Fruit fly (Drosophila melanogaster): ENCODE measurements around the gene CG9072.

Gene CG9072

DNA sequence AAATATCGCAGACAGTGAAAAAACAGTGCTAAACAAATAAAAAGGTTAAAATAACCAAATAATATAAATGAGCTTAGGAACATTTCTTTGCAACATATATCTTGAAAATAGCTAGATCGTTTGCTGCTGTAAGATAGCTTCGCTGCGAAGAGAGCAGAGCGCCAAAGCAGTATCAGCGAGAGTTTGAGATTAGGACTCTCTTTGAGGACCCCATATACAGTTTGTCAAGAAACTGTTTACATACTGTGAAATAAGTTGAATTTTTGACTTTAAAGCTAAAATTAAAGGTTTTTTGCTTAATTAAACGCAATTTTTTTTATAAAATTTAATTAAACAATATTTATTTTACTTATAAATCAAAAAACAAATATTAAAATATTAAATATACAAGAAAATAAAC lies 19.2 kb downstream of the CG9072 start:
- no peak for TF ChIP-seq h (optimal IDR thresholded peaks at IDR 0.05)

DNA sequence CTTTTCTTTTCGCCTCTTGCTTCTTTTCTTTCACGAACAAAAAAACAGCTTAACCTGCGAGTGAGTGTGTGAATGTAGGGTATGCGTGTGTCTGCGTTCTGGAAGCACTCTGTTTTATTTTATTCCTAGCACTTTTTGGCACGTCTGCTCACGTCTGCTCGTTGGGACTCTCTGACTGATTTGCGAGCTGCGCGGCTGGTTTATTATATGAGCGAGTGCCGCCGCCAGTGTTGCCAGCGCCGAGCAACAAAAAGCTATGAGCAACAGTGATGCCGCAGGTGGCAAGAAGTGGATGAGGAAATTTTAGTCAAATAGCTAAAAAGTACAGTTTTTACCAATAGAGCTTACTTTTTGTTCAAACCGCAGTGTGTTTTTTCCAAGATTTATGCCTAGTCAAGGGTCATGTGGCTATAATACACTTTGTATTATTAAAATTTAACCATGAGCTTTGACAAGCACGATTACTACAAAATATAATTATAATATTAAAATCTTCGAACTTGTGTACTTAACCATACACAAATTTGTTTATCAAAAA lies 19.7 kb downstream of the CG9072 start, which contains the start of gene Lsd-2:
Lsd-2 (minus strand) TSS at position 183 of the 538 bp plus-strand sequence.
- TF ChIP-seq insv (optimal IDR thresholded peaks at IDR 0.05) (no peak), h (optimal IDR thresholded peaks at IDR 0.05) (no peak), psq (optimal IDR thresholded peaks at IDR 0.05) (no peak), ttk (optimal IDR thresholded peaks at IDR 0.05) (no peak), Sin3A (optimal IDR thresholded peaks at IDR 0.05) (no peak), Myc (optimal IDR thresholded peaks at IDR 0.05) (no peak)

DNA sequence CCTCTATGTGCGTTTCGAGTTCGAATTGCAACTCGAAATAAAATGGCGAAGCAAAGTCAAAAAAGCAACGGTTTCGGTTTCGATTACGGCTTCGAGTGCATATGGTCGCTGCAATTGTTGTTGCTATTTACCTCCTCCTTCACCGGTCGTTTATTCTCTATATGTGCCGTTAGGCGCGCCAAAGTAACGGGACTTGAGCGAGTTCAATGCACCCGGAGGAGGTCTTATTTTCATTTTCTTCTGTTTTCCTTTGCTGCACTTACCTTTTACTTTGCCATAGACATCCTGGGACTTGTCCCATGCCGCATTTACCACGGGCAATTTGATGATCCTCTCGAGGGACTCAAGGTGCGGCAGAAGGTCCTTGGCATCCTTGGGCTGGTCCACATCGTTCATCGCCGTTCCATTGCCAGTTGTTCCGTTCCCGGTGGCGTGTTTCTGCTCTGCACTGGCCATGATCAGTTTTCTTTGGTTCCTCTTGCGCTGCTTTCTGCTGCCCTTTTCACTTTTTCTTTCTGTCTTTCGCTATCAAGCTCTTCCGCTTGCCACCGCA lies 20.3 kb downstream of the CG9072 start:
- TF ChIP-seq Myc (optimal IDR thresholded peaks at IDR 0.05): no peak
- TF ChIP-seq insv (optimal IDR thresholded peaks at IDR 0.05): no peak
- TF ChIP-seq h (optimal IDR thresholded peaks at IDR 0.05): no peak
- no peak for TF ChIP-seq psq (optimal IDR thresholded peaks at IDR 0.05)
- no peak for TF ChIP-seq Sin3A (optimal IDR thresholded peaks at IDR 0.05)
- no peak for TF ChIP-seq ttk (optimal IDR thresholded peaks at IDR 0.05)

DNA sequence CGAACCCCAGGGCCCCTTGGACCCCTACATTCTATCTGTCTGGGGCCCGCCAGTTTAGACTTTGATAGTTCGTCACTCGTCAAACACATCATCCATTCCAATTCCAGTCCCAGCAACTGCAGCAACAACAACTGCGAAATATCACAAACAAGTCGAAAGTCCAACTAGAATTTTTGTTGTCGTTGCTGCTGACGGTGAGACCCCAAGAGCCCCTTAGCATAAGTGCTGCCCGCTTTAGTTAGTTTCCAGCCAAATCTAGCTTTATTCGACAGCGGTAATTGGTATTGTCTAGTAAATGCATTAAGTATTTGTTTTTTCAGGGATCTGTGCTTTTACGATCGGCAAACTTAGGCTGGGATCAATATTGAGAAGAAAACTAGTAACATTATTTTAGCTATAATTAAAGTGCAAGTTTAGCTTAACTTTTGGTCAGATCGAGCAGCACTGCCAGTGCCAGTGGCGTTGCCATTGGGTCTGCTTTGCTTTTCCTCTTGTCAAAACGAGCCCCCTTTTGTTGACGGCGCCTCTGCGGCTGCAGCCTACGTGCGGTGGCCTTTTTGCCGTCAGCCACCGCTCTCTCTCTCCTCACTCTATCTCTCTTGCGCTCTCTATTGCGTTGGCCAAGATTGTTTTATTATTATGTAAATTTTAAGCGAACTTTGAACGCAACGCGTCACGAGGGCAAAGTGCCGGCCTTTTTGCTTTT lies 21.0 kb downstream of the CG9072 start:
- TF ChIP-seq ttk (optimal IDR thresholded peaks at IDR 0.05) (no peak), psq (optimal IDR thresholded peaks at IDR 0.05) (no peak), Sin3A (optimal IDR thresholded peaks at IDR 0.05) (no peak), insv (optimal IDR thresholded peaks at IDR 0.05) (no peak), Myc (optimal IDR thresholded peaks at IDR 0.05) (no peak), h (optimal IDR thresholded peaks at IDR 0.05) (no peak)

DNA sequence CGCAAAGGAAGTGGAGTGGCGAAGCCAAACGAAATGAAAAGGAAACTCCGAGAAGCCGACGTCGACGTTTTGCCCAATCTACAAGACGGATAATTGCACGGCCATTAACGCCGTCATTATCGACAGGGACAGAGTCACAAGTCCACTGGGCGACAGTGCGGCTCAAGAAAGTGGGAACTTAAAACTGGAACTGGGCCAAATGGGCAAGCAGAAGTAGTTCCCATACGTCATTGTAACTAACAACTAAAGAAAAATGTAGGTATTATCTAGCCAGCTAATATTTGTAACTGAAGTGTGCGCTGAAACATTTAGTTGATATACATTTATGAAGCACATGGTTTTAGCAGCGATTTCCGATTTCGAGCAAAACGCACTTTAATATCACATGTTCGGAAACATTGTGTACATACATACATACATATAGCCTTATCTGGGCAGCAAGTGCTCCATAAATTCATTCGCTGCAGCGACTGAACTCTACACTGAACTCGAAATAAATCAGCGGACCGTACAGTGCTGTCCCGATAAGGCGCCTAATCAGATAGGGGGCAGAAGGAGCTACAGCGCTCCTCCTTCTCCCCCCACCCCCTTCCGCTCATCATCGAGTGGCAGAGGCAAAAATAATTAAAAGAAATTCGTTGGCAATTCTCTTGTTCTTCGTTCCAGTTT lies 24.9 kb downstream of the CG9072 start:
- TF ChIP-seq insv (optimal IDR thresholded peaks at IDR 0.05): no peak
- no peak for TF ChIP-seq Myc (optimal IDR thresholded peaks at IDR 0.05)
- no peak for TF ChIP-seq Sin3A (optimal IDR thresholded peaks at IDR 0.05)
- TF ChIP-seq psq (optimal IDR thresholded peaks at IDR 0.05): no peak
- no peak for TF ChIP-seq h (optimal IDR thresholded peaks at IDR 0.05)
- no peak for TF ChIP-seq ttk (optimal IDR thresholded peaks at IDR 0.05)

DNA sequence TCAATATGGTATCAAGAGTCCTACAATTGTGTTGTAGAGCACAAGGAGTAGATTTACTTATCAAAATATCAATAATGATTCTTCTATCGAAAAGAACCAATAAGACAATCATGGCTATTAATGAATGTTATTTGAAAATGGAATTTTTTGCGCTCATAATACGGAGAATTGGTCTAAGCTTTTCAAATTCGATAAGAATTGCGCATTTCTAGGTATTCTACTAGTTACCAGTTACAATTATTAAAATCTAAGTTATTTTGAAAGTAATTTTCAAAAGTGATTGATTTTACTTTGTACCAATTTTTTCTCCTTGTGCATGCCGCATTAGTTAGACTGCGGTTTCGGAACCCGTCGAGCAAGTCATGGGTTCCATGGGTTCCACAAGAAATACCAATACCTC lies 25.7 kb downstream of the CG9072 start:
- TF ChIP-seq Myc (optimal IDR thresholded peaks at IDR 0.05): no peak
- TF ChIP-seq ttk (optimal IDR thresholded peaks at IDR 0.05): no peak
- no peak for TF ChIP-seq h (optimal IDR thresholded peaks at IDR 0.05)
- no peak for TF ChIP-seq Sin3A (optimal IDR thresholded peaks at IDR 0.05)
- no peak for TF ChIP-seq insv (optimal IDR thresholded peaks at IDR 0.05)
- no peak for TF ChIP-seq psq (optimal IDR thresholded peaks at IDR 0.05)

DNA sequence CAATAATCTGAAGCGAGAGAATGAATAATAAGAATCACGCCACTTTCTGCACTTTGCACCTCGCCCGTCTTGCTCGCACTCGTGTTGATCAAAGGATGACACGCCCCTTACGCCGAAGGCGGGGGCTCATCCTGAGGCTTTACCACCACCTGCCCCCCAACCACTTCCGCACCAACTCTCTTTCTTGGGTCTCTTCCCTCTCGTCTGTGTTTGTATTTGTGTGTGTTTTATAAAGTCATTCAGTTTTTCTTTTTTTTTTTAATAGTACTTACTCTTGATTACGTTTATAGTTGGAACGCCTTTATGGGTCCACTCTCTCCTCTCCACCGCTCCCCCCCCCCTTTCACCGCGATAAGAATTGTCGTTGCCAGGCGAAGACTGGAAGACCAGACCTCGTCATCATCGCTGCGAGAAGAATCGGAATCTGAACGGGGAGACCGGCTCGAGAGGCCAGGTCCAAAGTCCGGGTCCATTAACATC lies 26.4 kb downstream of the CG9072 start:
- no peak for TF ChIP-seq h (optimal IDR thresholded peaks at IDR 0.05)
- no peak for TF ChIP-seq psq (optimal IDR thresholded peaks at IDR 0.05)
- TF ChIP-seq Myc (optimal IDR thresholded peaks at IDR 0.05): no peak
- TF ChIP-seq Sin3A (optimal IDR thresholded peaks at IDR 0.05): no peak
- no peak for TF ChIP-seq insv (optimal IDR thresholded peaks at IDR 0.05)
- no peak for TF ChIP-seq ttk (optimal IDR thresholded peaks at IDR 0.05)

DNA sequence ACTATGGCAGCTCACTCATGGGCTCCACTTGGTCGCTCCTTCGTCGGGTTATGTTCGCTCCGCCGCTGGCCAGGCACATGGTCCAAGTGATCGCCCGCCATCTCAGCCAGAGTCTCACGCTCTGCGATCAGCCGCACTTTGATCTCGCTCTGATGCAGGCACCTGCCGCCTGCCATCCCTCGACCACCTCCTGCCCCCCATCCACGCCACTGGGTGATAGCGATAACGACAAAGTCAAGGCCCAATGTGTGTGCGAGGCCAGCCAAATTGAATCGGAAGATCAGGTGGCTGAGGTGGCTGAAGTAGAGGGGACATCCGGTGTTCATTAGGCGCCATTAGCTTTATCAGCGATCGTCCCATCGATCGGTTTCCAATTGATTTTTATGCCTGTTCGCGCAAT lies 27.3 kb downstream of the CG9072 start:
- no peak for TF ChIP-seq Sin3A (optimal IDR thresholded peaks at IDR 0.05)
- no peak for TF ChIP-seq Myc (optimal IDR thresholded peaks at IDR 0.05)
- TF ChIP-seq psq (optimal IDR thresholded peaks at IDR 0.05): no peak
- no peak for TF ChIP-seq ttk (optimal IDR thresholded peaks at IDR 0.05)
- TF ChIP-seq insv (optimal IDR thresholded peaks at IDR 0.05): no peak

DNA sequence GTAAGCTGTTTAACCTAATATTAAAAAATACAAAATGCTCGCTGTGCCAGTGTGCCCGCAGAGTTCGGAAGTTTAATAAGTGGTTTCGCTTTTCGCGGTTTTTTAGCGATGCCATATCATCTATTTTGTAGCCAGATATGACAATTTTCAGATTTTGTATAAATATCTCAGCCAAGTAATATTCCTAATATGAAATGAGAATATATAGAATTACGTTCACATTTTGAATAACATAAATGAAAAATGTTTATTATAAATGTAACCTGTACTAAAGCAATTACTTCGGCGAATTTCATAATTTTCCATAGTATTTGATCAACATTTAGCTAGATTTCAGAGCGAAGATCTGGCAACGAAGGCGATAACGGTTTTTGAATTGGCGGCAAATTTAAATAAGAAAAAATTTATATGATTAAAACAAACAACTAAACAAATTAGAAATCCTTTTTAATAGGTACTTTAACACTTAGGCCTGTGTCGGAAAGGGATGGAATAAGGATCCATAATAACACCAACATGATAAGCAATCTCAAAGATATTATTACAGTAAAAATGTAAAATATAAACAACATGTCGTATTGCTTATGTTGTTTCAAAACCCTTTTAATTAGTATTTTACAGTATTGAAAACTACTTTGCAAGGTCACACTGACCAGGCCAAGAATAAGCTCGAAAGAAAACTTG lies 29.3 kb downstream of the CG9072 start, which contains the start of the genes opm and dob:
opm (minus strand) TSS at position 59 of the 684 bp plus-strand sequence.
dob (plus strand) TSS at position 634 of the 684 bp plus-strand sequence.
- TF ChIP-seq insv (optimal IDR thresholded peaks at IDR 0.05) (no peak), h (optimal IDR thresholded peaks at IDR 0.05) (no peak), Sin3A (optimal IDR thresholded peaks at IDR 0.05) (no peak), psq (optimal IDR thresholded peaks at IDR 0.05) (no peak), ttk (optimal IDR thresholded peaks at IDR 0.05) (no peak), Myc (optimal IDR thresholded peaks at IDR 0.05) (no peak)

DNA sequence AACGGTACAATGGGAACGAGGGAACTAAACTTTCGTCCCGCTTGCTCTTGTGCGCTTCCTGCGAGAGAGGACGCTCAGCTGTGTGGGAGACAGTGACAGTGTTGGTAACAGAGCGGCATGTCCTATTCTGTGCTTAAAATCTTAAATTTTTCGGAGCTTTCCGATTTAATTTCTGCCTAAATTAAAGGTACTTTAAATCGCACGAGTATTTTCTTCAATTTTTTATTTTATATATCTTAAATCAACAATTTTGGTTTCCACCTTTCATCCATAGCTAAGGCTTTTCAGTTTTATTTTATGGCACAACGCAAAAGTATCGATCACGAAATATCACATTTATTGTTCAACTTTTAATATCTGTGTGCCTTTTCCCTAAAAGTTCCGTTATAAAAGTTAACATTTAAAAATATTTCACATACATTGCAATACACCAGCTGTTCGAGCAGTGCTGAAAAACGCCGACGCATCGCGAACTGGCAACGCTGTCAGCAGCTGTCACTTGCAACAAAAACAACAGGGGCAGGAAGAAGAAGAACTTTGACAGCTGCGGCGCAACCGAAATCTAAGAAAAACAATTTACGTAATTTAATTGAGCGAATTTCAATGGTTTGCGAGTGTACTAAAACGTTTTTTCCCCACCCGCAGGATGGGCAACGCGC lies 32.3 kb downstream of the CG9072 start, which contains the start of the genes hiw and ND-B18:
hiw (minus strand) TSS at position 26 of the 659 bp plus-strand sequence.
ND-B18 (plus strand) TSS at position 330 of the 659 bp plus-strand sequence.
- TF ChIP-seq Myc (optimal IDR thresholded peaks at IDR 0.05): no peak
- no peak for TF ChIP-seq Sin3A (optimal IDR thresholded peaks at IDR 0.05)
- TF ChIP-seq ttk (optimal IDR thresholded peaks at IDR 0.05): no peak
- no peak for TF ChIP-seq insv (optimal IDR thresholded peaks at IDR 0.05)
- no peak for TF ChIP-seq h (optimal IDR thresholded peaks at IDR 0.05)
- TF ChIP-seq psq (optimal IDR thresholded peaks at IDR 0.05): no peak

DNA sequence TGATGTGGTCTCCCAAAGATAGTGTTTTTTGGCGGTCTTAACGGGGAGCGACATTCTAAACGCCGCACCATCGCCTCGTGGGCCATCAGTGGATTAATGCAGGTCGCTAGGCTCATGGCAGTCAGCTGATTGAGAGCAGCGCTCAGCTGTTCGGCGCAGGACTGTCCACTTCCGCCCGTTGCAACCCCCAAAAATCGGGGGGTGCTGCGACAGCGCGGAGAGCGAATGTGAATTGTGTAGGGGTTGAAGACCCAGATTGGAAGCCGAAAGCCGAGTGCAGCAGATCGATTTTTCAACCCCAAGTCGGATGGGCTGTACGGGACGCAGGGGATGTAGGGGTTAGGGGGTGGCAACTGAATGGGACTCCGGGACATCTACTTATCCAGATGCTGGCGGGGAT lies 33.2 kb downstream of the CG9072 start:
- no peak for TF ChIP-seq Sin3A (optimal IDR thresholded peaks at IDR 0.05)
- TF ChIP-seq h (optimal IDR thresholded peaks at IDR 0.05): no peak
- no peak for TF ChIP-seq ttk (optimal IDR thresholded peaks at IDR 0.05)
- no peak for TF ChIP-seq insv (optimal IDR thresholded peaks at IDR 0.05)
- TF ChIP-seq psq (optimal IDR thresholded peaks at IDR 0.05): no peak
- TF ChIP-seq Myc (optimal IDR thresholded peaks at IDR 0.05): no peak
